In the genomic region with DNA sequence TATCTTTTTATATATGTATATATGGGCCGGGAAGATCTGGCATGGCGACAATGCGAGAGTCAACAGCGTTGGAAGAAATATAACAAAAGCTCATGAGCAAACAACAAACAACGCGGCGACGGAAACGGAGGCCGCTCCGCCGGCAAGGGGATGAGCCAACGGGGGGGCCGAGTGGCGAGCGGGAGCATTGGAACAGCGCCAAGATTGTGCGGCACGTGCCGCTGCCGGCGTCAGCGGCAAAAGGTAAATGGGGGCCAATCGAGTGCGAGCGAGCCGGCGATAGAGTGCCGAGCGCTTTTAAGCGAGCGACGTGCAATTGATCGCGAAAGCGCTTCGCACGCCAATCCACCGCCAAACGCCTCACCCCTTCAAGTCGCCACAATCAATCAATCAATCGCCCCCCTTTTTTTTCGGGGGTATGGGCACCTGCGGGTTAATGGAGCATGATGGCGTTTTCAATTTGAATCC, we compare ENCODE assay signal across 5 fruit fly cellular contexts.
TF ChIP-seq lines count a peak whose summit lies in the region.

No protein-coding gene starts in this region.

TF ChIP-seq in whole organism, adult, 20 proteins besides CTCF, POLR2A, EP300 and RAD21 (continued from another document):
- TF ChIP-seq cic (GFP tag; optimal IDR thresholded peaks at IDR 0.05; lab: Kevin White, UChicago) (peak; percentile 95), CG12768 (GFP tag; optimal IDR thresholded peaks at IDR 0.05; lab: Kevin White, UChicago) (peak; percentile 91), CG33017 (tag; optimal IDR thresholded peaks at IDR 0.05; lab: Kevin White, UChicago) (peak; percentile 23), Hr96 (GFP tag; optimal IDR thresholded peaks at IDR 0.05; lab: Kevin White, UChicago) (peak; percentile 42)

TF ChIP-seq in whole organism, embryonic, 481 proteins besides CTCF, POLR2A, EP300 and RAD21 (continued from another document and continues in another):
- TF ChIP-seq CG13424 (tag; optimal IDR thresholded peaks at IDR 0.05; lab: Kevin White, UChicago) (peak; percentile 49), stc (GFP tag; IDR thresholded peaks at IDR 0.05; lab: Robert Waterston, UW) (peak; percentile 48; the same call in 1 of the 2 replicates), CG8281 (tag; optimal IDR thresholded peaks at IDR 0.05; lab: Kevin White, UChicago) (peak; percentile 74), CG34376 (GFP tag; optimal IDR thresholded peaks at IDR 0.05; lab: Kevin White, UChicago) (peak; percentile 87), CG11504 (tag; optimal IDR thresholded peaks at IDR 0.05; lab: Kevin White, UChicago) (peak; percentile 48), CG2120 (GFP tag; optimal IDR thresholded peaks at IDR 0.05; lab: Kevin White, UChicago) (peak; percentile 22), Doc3 (GFP tag; IDR thresholded peaks at IDR 0.05; lab: Robert Waterston, UW; ENCODE audit: partially characterized antibody) (no peak), Fer2 (tag; optimal IDR thresholded peaks at IDR 0.05; lab: Kevin White, UChicago) (peak; percentile 45), ewg (GFP tag; optimal IDR thresholded peaks at IDR 0.05; lab: Kevin White, UChicago) (peak; percentile 45), CG2116 (GFP tag; optimal IDR thresholded peaks at IDR 0.05; lab: Kevin White, UChicago) (peak; percentile 42), sr (GFP tag; IDR thresholded peaks at IDR 0.05; lab: Robert Waterston, UW) (peak; percentile 48; the same call in 1 of the 3 replicates), croc (GFP tag; conservative IDR thresholded peaks at IDR 0.05; lab: Robert Waterston, UW) (no peak), CG42726 (GFP tag; IDR thresholded peaks at IDR 0.05; lab: Robert Waterston, UW; ENCODE audit: partially characterized antibody) (0 out of 2 replicates have a peak, but pooled peaks have one; percentile 43), Atf3 (GFP tag; optimal IDR thresholded peaks at IDR 0.05; lab: Kevin White, UChicago) (peak; percentile 38), Side (GFP tag; optimal IDR thresholded peaks at IDR 0.05; lab: Kevin White, UChicago) (peak; percentile 40), Eip74EF (GFP tag; optimal IDR thresholded peaks at IDR 0.05; lab: Kevin White, UChicago) (peak in 1 of 2 experiments; percentile 57), HmgZ (tag; optimal IDR thresholded peaks at IDR 0.05; lab: Kevin White, UChicago) (peak; percentile 57), crol (GFP tag; IDR thresholded peaks at IDR 0.05; lab: Robert Waterston, UW) (peak; percentile 97), Xrp1 (GFP tag; IDR thresholded peaks at IDR 0.05; lab: Robert Waterston, UW) (peak; percentile 80), yki (optimal IDR thresholded peaks at IDR 0.05; lab: Kevin White, UChicago) (no peak), CG3726 (GFP tag; IDR thresholded peaks at IDR 0.05; lab: Robert Waterston, UW) (no peak), ATbp (GFP tag; optimal IDR thresholded peaks at IDR 0.05; lab: Kevin White, UChicago) (peak; percentile 93), CG11723 (GFP tag; optimal IDR thresholded peaks at IDR 0.05; lab: Kevin White, UChicago) (peak; percentile 79), CG31224 (GFP tag; IDR thresholded peaks at IDR 0.05; lab: Robert Waterston, UW) (0 out of 2 replicates have a peak, but pooled peaks have one; percentile 25), row (GFP tag; IDR thresholded peaks at IDR 0.05; lab: Robert Waterston, UW) (no peak; the same call in 2 of the 3 replicates), CG3838 (GFP tag; optimal IDR thresholded peaks at IDR 0.05; lab: Kevin White, UChicago) (peak; percentile 16), twi (tag; optimal IDR thresholded peaks at IDR 0.05; lab: Kevin White, UChicago) (peak; percentile 28), CG10147 (GFP tag; optimal IDR thresholded peaks at IDR 0.05; lab: Kevin White, UChicago) (peak; percentile 53), Fer3 (tag; optimal IDR thresholded peaks at IDR 0.05; lab: Kevin White, UChicago) (peak; percentile 63)

TF ChIP-seq in whole organism, prepupa, 60 proteins besides CTCF, POLR2A, EP300 and RAD21 (continued from another document and continues in another):
- peak; percentile 37; the same call in 1 of the 2 replicates for TF ChIP-seq Gug (GFP tag; IDR thresholded peaks at IDR 0.05; lab: Robert Waterston, UW)
- no peak for TF ChIP-seq CG3032 (tag; optimal IDR thresholded peaks at IDR 0.05; lab: Kevin White, UChicago)
- no peak for TF ChIP-seq eg (GFP tag; IDR thresholded peaks at IDR 0.05; lab: Robert Waterston, UW)
- TF ChIP-seq fd85E (GFP tag; optimal IDR thresholded peaks at IDR 0.05; lab: Kevin White, UChicago): no peak
- TF ChIP-seq Blimp-1 (GFP tag; optimal IDR thresholded peaks at IDR 0.05; lab: Kevin White, UChicago): peak; percentile 6
- peak; percentile 6 for TF ChIP-seq CG11762 (GFP tag; optimal IDR thresholded peaks at IDR 0.05; lab: Kevin White, UChicago; ENCODE audit: insufficient read depth)
- no peak for TF ChIP-seq Smox (GFP tag; optimal IDR thresholded peaks at IDR 0.05; lab: Kevin White, UChicago)
- no peak for TF ChIP-seq Hr4 (GFP tag; optimal IDR thresholded peaks at IDR 0.05; lab: Kevin White, UChicago)
- TF ChIP-seq CG32006 (GFP tag; optimal IDR thresholded peaks at IDR 0.05; lab: Kevin White, UChicago): peak; percentile 19
- TF ChIP-seq CG10669 (GFP tag; optimal IDR thresholded peaks at IDR 0.05; lab: Kevin White, UChicago): peak; percentile 10
- no peak for TF ChIP-seq lz (GFP tag; optimal IDR thresholded peaks at IDR 0.05; lab: Kevin White, UChicago)
- peak; percentile 67; the same call in 2 of the 3 replicates for TF ChIP-seq CG6163 (GFP tag; IDR thresholded peaks at IDR 0.05; lab: Robert Waterston, UW)
- peak; percentile 28 for TF ChIP-seq acj6 (GFP tag; optimal IDR thresholded peaks at IDR 0.05; lab: Kevin White, UChicago)
- no peak for TF ChIP-seq CG11902 (GFP tag; optimal IDR thresholded peaks at IDR 0.05; lab: Kevin White, UChicago)
- TF ChIP-seq CG6276 (GFP tag; optimal IDR thresholded peaks at IDR 0.05; lab: Kevin White, UChicago): no peak
- peak; percentile 38 for TF ChIP-seq CG34406 (GFP tag; optimal IDR thresholded peaks at IDR 0.05; lab: Kevin White, UChicago)
- TF ChIP-seq topi (GFP tag; optimal IDR thresholded peaks at IDR 0.05; lab: Kevin White, UChicago): peak; percentile 33
- TF ChIP-seq dac (GFP tag; optimal IDR thresholded peaks at IDR 0.05; lab: Kevin White, UChicago): no peak
- peak; percentile 18 for TF ChIP-seq pdm3 (GFP tag; optimal IDR thresholded peaks at IDR 0.05; lab: Kevin White, UChicago)
- peak; percentile 36 for TF ChIP-seq spab (GFP tag; optimal IDR thresholded peaks at IDR 0.05; lab: Kevin White, UChicago)
- TF ChIP-seq vri (GFP tag; optimal IDR thresholded peaks at IDR 0.05; lab: Kevin White, UChicago): peak; percentile 46
- no peak for TF ChIP-seq Ets21C (GFP tag; optimal IDR thresholded peaks at IDR 0.05; lab: Kevin White, UChicago)
- TF ChIP-seq svp (GFP tag; lab: Kevin White, UChicago): peak; percentile 98
- TF ChIP-seq cyc (GFP tag; optimal IDR thresholded peaks at IDR 0.05; lab: Kevin White, UChicago): peak; percentile 14
- no peak for TF ChIP-seq CG7368 (GFP tag; optimal IDR thresholded peaks at IDR 0.05; lab: Kevin White, UChicago)
- peak; percentile 38 for TF ChIP-seq CG10631 (GFP tag; optimal IDR thresholded peaks at IDR 0.05; lab: Kevin White, UChicago)
- peak; percentile 77 for TF ChIP-seq Met (GFP tag; optimal IDR thresholded peaks at IDR 0.05; lab: Kevin White, UChicago)
- no peak for TF ChIP-seq CG31627 (GFP tag; optimal IDR thresholded peaks at IDR 0.05; lab: Kevin White, UChicago)
- no peak for TF ChIP-seq CG16779 (tag; optimal IDR thresholded peaks at IDR 0.05; lab: Kevin White, UChicago)
- TF ChIP-seq esn (GFP tag; optimal IDR thresholded peaks at IDR 0.05; lab: Kevin White, UChicago): peak; percentile 24
- peak; percentile 2 for TF ChIP-seq Eip75B (GFP tag; optimal IDR thresholded peaks at IDR 0.05; lab: Kevin White, UChicago)
- peak; percentile 47 for TF ChIP-seq Sox14 (GFP tag; optimal IDR thresholded peaks at IDR 0.05; lab: Kevin White, UChicago)

TF ChIP-seq in whole organism, pupa, 21 proteins besides CTCF, POLR2A, EP300 and RAD21 (continued from another document):
- peak; percentile 6 for TF ChIP-seq gl (tag; optimal IDR thresholded peaks at IDR 0.05; lab: Kevin White, UChicago)
- no peak for TF ChIP-seq fd96Ca (GFP tag; IDR thresholded peaks at IDR 0.05; lab: Robert Waterston, UW)

TF ChIP-seq in whole organism, wandering third instar larva, 38 proteins besides CTCF, POLR2A, EP300 and RAD21 (continued from another document):
- TF ChIP-seq woc (GFP tag; optimal IDR thresholded peaks at IDR 0.05; lab: Kevin White, UChicago) (no peak), CrebA (GFP tag; optimal IDR thresholded peaks at IDR 0.05; lab: Kevin White, UChicago; ENCODE audit: borderline replicate concordance) (peak; percentile 4), tai (GFP tag; optimal IDR thresholded peaks at IDR 0.05; lab: Kevin White, UChicago) (peak; percentile 89), Dfd (GFP tag; optimal IDR thresholded peaks at IDR 0.05; lab: Kevin White, UChicago) (no peak), Hr83 (GFP tag; optimal IDR thresholded peaks at IDR 0.05; lab: Kevin White, UChicago; ENCODE audit: poor library complexity, severe bottlenecking) (peak; percentile 99), rgr (GFP tag; optimal IDR thresholded peaks at IDR 0.05; lab: Kevin White, UChicago) (peak; percentile 86), Rel (GFP tag; optimal IDR thresholded peaks at IDR 0.05; lab: Kevin White, UChicago) (peak; percentile 11), Rel (tag; optimal IDR thresholded peaks at IDR 0.05; lab: Kevin White, UChicago) (peak; percentile 85), sv (GFP tag; optimal IDR thresholded peaks at IDR 0.05; lab: Kevin White, UChicago) (no peak), Mio (GFP tag; optimal IDR thresholded peaks at IDR 0.05; lab: Kevin White, UChicago) (no peak), br (GFP tag; optimal IDR thresholded peaks at IDR 0.05; lab: Kevin White, UChicago) (peak; percentile 65), usp (GFP tag; optimal IDR thresholded peaks at IDR 0.05; lab: Kevin White, UChicago) (no peak), dsf (GFP tag; optimal IDR thresholded peaks at IDR 0.05; lab: Kevin White, UChicago; ENCODE audit: borderline replicate concordance) (peak; percentile 30), lola (GFP tag; optimal IDR thresholded peaks at IDR 0.05; lab: Kevin White, UChicago) (no peak), fru (GFP tag; optimal IDR thresholded peaks at IDR 0.05; lab: Kevin White, UChicago) (peak; percentile 63), HLH106 (tag; optimal IDR thresholded peaks at IDR 0.05; lab: Kevin White, UChicago) (peak; percentile 48), ey (GFP tag; optimal IDR thresholded peaks at IDR 0.05; lab: Kevin White, UChicago) (peak; percentile 7), CG32264 (GFP tag; optimal IDR thresholded peaks at IDR 0.05; lab: Kevin White, UChicago) (no peak)
TF ChIP-seq in whole organism, wandering third instar larva: peak in this region for 22.
